Worm (Caenorhabditis elegans): ENCODE measurements around the gene F49F1.15.
"Not testable (repeated sequence)": the region's sequence is repeated elsewhere in the genome, so short reads cannot be mapped to it uniquely, and the experiment has no call there.

Gene F49F1.15

ce11 chrIV:4114526-4114925 lies at the start of gene F49F1.15:
Gene F49F1.15 (minus strand): TSS chrIV:4114626.
- no peak for TF ChIP-seq unc-62 (GFP tag; optimal IDR thresholded peaks at IDR 0.05)

- TF ChIP-seq unc-62 (GFP tag; optimal IDR thresholded peaks at IDR 0.05): no peak
These were observed 47.7 kb upstream of the F49F1.15 start, which contains the start of gene scrm-5 for ce11 chrIV:4162121-4162520. Gene scrm-5 (plus strand): TSS chrIV:4162421.

- TF ChIP-seq unc-62 (GFP tag; optimal IDR thresholded peaks at IDR 0.05): no peak
These were observed 40.2 kb upstream of the F49F1.15 start, which contains the start of gene K08D10.14 for ce11 chrIV:4154641-4155040. Gene K08D10.14 (plus strand): TSS chrIV:4154941.

- TF ChIP-seq unc-62 (GFP tag; optimal IDR thresholded peaks at IDR 0.05): no peak
These were observed 37.7 kb upstream of the F49F1.15 start, which contains the start of the genes K08D10.10 and R07C12.1 for ce11 chrIV:4152143-4152542. Gene K08D10.10 (plus strand): TSS chrIV:4152235. Gene R07C12.1 (plus strand): TSS chrIV:4152456.

ce11 chrIV:4150138-4150537 lies 35.7 kb upstream of the F49F1.15 start:
- no peak for TF ChIP-seq unc-62 (GFP tag; optimal IDR thresholded peaks at IDR 0.05)

ce11 chrIV:4147891-4148290 lies 33.5 kb upstream of the F49F1.15 start:
- no peak for TF ChIP-seq unc-62 (GFP tag; optimal IDR thresholded peaks at IDR 0.05)

ce11 chrIV:4144784-4145183 lies 30.4 kb upstream of the F49F1.15 start, which contains the start of gene R07C12.3:
Gene R07C12.3 (plus strand): TSS chrIV:4145084.
- no peak for TF ChIP-seq unc-62 (GFP tag; optimal IDR thresholded peaks at IDR 0.05)

- TF ChIP-seq unc-62 (GFP tag; optimal IDR thresholded peaks at IDR 0.05): not testable (repeated sequence)
These were observed 28.6 kb upstream of the F49F1.15 start, which contains the start of gene F49F1.12 for ce11 chrIV:4142986-4143385. Gene F49F1.12 (minus strand): TSS chrIV:4143086.

- no peak for TF ChIP-seq unc-62 (GFP tag; optimal IDR thresholded peaks at IDR 0.05)
These were observed 26.9 kb upstream of the F49F1.15 start, which contains the start of gene F49F1.11 for ce11 chrIV:4141311-4141710. Gene F49F1.11 (minus strand): TSS chrIV:4141411.

ce11 chrIV:4140265-4140664 lies 25.8 kb upstream of the F49F1.15 start, which contains the start of gene F49F1.18:
Gene F49F1.18 (minus strand): TSS chrIV:4140365.
- TF ChIP-seq unc-62 (GFP tag; optimal IDR thresholded peaks at IDR 0.05): no peak

ce11 chrIV:4139022-4139421 lies 24.6 kb upstream of the F49F1.15 start, which contains the start of gene F49F1.10:
Gene F49F1.10 (minus strand): TSS chrIV:4139122.
- TF ChIP-seq unc-62 (GFP tag; optimal IDR thresholded peaks at IDR 0.05): no peak

- no peak for TF ChIP-seq unc-62 (GFP tag; optimal IDR thresholded peaks at IDR 0.05)
These were observed 23.0 kb upstream of the F49F1.15 start, which contains the start of gene F49F1.9 for ce11 chrIV:4137472-4137871. Gene F49F1.9 (minus strand): TSS chrIV:4137572.

- TF ChIP-seq unc-62 (GFP tag; optimal IDR thresholded peaks at IDR 0.05): no peak
These were observed 21.3 kb upstream of the F49F1.15 start, which contains the start of gene F49F1.17 for ce11 chrIV:4135744-4136143. Gene F49F1.17 (minus strand): TSS chrIV:4135844.

ce11 chrIV:4125657-4126056 lies 11.2 kb upstream of the F49F1.15 start, which contains the start of gene F49F1.7:
Gene F49F1.7 (minus strand): TSS chrIV:4125757.
- TF ChIP-seq unc-62 (GFP tag; optimal IDR thresholded peaks at IDR 0.05): not testable (repeated sequence)

ce11 chrIV:4123083-4123482 lies 8.7 kb upstream of the F49F1.15 start, which contains the start of gene mul-1:
Gene mul-1 (minus strand): TSS chrIV:4123166.
- no peak for TF ChIP-seq unc-62 (GFP tag; optimal IDR thresholded peaks at IDR 0.05)

ce11 chrIV:4121055-4121454 lies 6.6 kb upstream of the F49F1.15 start:
- TF ChIP-seq unc-62 (GFP tag; optimal IDR thresholded peaks at IDR 0.05): no peak

- no peak for TF ChIP-seq unc-62 (GFP tag; optimal IDR thresholded peaks at IDR 0.05)
These were observed 5.8 kb upstream of the F49F1.15 start, which contains the start of gene F49F1.5 for ce11 chrIV:4120263-4120662. Gene F49F1.5 (minus strand): TSS chrIV:4120415.

All from whole organism, dauer.